Fruit fly (Drosophila melanogaster): ENCODE results near the gene CG11755.
A peak's percentile ranks its signal among the peaks of the same experiment; 100 is the strongest.

CG11755 gene

DNA sequence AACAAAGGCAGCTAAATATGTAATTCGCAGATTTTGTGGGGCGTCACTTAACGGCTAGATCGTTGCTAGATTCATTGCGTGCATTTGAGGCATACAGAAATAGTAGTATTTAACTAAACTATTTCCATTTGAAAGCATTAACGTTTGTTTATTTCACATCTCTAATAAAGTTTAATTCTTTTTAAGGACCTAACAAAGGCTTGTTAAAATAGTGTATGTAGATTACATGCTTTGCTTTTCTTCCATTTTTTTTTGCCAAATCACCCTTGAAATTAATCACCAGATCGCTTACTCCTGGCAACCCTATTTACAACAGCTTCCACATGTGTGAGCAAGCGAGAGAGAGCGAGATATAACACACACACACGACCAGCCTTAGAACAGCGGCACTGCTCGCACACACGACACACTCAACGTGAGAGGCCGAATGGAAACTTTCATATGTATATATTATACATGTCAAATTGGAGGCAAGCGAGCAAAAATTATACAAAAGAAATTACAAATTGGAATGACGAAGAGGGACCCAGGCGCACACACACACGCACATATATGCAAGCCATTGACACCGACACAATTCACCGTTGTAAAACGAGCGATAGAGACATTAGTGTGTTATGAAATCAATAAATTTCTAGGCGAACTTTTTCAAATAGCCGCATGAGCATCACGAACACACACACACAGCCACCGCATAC is 17.4 kb upstream of the CG11755 start (continued):
- peak; percentile 6 for TF ChIP-seq CG6683 (GFP tag; optimal IDR thresholded peaks at IDR 0.05)
- peak; percentile 37 for TF ChIP-seq CG4707 (GFP tag; optimal IDR thresholded peaks at IDR 0.05)
- peak; percentile 72; the same call in 1 of the 3 replicates for TF ChIP-seq CG17361 (GFP tag; IDR thresholded peaks at IDR 0.05)
- TF ChIP-seq Adf1 (GFP tag; IDR thresholded peaks at IDR 0.05), result peak; percentile 42; the same call in 1 of the 2 replicates
- no peak for TF ChIP-seq CG3065 (GFP tag; optimal IDR thresholded peaks at IDR 0.05)
- TF ChIP-seq bsh (GFP tag; optimal IDR thresholded peaks at IDR 0.05), result peak in 1 of 2 experiments; percentile 61
- TF ChIP-seq CG2875 (GFP tag; optimal IDR thresholded peaks at IDR 0.05), result peak; percentile 41
- no peak for TF ChIP-seq hkb (optimal IDR thresholded peaks at IDR 0.05)
- peak; percentile 40; the same call in 1 of the 2 replicates for TF ChIP-seq hkb (GFP tag; IDR thresholded peaks at IDR 0.05)
- peak; percentile 66 for TF ChIP-seq CG12104 (GFP tag; optimal IDR thresholded peaks at IDR 0.05)
- TF ChIP-seq CG17802 (tag; optimal IDR thresholded peaks at IDR 0.05), result no peak
- peak; percentile 53 for TF ChIP-seq Dip3 (GFP tag; optimal IDR thresholded peaks at IDR 0.05)
- peak; percentile 61 for TF ChIP-seq Sox102F (GFP tag; optimal IDR thresholded peaks at IDR 0.05)
- no peak for TF ChIP-seq CG12744 (GFP tag; optimal IDR thresholded peaks at IDR 0.05)
- no peak for TF ChIP-seq en (GFP tag; optimal IDR thresholded peaks at IDR 0.05)
- peak; percentile 45 for TF ChIP-seq nmo (GFP tag; optimal IDR thresholded peaks at IDR 0.05)
- TF ChIP-seq NFAT (GFP tag; IDR thresholded peaks at IDR 0.05), result peak; percentile 90
- TF ChIP-seq Dbx (GFP tag; IDR thresholded peaks at IDR 0.05), result peak; percentile 55; the same call in 1 of the 3 replicates
- TF ChIP-seq CG14860 (GFP tag; IDR thresholded peaks at IDR 0.05; ENCODE audit: partially characterized antibody), result no peak
- no peak for TF ChIP-seq kni (GFP tag; optimal IDR thresholded peaks at IDR 0.05)
- TF ChIP-seq zen2 (GFP tag; IDR thresholded peaks at IDR 0.05; ENCODE audit: partially characterized antibody), result no peak
- TF ChIP-seq ro (GFP tag; IDR thresholded peaks at IDR 0.05), result no peak
- peak; percentile 71 for TF ChIP-seq pho (GFP tag; optimal IDR thresholded peaks at IDR 0.05)
- peak; percentile 68 for TF ChIP-seq B-H2 (GFP tag; optimal IDR thresholded peaks at IDR 0.05)
- TF ChIP-seq CG31441 (GFP tag; IDR thresholded peaks at IDR 0.05), result peak; percentile 58; the same call in 1 of the 2 replicates
- peak; percentile 22 for TF ChIP-seq odd (GFP tag; optimal IDR thresholded peaks at IDR 0.05)
- no peak for TF ChIP-seq CG6654 (GFP tag; optimal IDR thresholded peaks at IDR 0.05)
- 0 out of 2 replicates have a peak, but pooled peaks have one; percentile 23 for TF ChIP-seq ato (GFP tag; IDR thresholded peaks at IDR 0.05; ENCODE audit: partially characterized antibody)
- no peak for TF ChIP-seq Dfd (GFP tag; optimal IDR thresholded peaks at IDR 0.05)
- TF ChIP-seq dmrt11E (tag; optimal IDR thresholded peaks at IDR 0.05), result peak; percentile 11
- TF ChIP-seq bbx (GFP tag; IDR thresholded peaks at IDR 0.05; ENCODE audit: partially characterized antibody), result no peak
- no peak for TF ChIP-seq zf30C (GFP tag; optimal IDR thresholded peaks at IDR 0.05)
- TF ChIP-seq ewg (GFP tag; optimal IDR thresholded peaks at IDR 0.05), result peak; percentile 7
- TF ChIP-seq Opbp (GFP tag; IDR thresholded peaks at IDR 0.05; ENCODE audit: partially characterized antibody), result 0 out of 3 replicates have a peak, but pooled peaks have one; percentile 27
- no peak for TF ChIP-seq BtbVII (GFP tag; optimal IDR thresholded peaks at IDR 0.05)
- peak; percentile 23 for TF ChIP-seq pnt (GFP tag; optimal IDR thresholded peaks at IDR 0.05)
- no peak for TF ChIP-seq CG6272 (GFP tag; IDR thresholded peaks at IDR 0.05)
- peak; percentile 58 for TF ChIP-seq Fer1 (GFP tag; optimal IDR thresholded peaks at IDR 0.05)
- TF ChIP-seq Tbp (GFP tag; optimal IDR thresholded peaks at IDR 0.05), result no peak
- no peak for TF ChIP-seq bowl (GFP tag; IDR thresholded peaks at IDR 0.05)
- TF ChIP-seq z (GFP tag; IDR thresholded peaks at IDR 0.05), result no peak
- TF ChIP-seq oc (tag; optimal IDR thresholded peaks at IDR 0.05), result peak; percentile 73
- peak; percentile 58 for TF ChIP-seq unpg (GFP tag; optimal IDR thresholded peaks at IDR 0.05)
- no peak for TF ChIP-seq CG43689 (GFP tag; IDR thresholded peaks at IDR 0.05)
- TF ChIP-seq ab (GFP tag; optimal IDR thresholded peaks at IDR 0.05), result no peak
- peak; percentile 29 for TF ChIP-seq fu2 (GFP tag; optimal IDR thresholded peaks at IDR 0.05)
- no peak for TF ChIP-seq CG15073 (GFP tag; optimal IDR thresholded peaks at IDR 0.05)
- TF ChIP-seq CG10565 (GFP tag; optimal IDR thresholded peaks at IDR 0.05), result no peak
- peak; percentile 52 for TF ChIP-seq org-1 (GFP tag; optimal IDR thresholded peaks at IDR 0.05)

Measured in whole organism, embryonic.